Worm (Caenorhabditis elegans) whole organism, early embryonic: ENCODE measurements around the gene Y57A10B.6.

Experiments
- ama-1 ChIP-seq: fragments of 150-350 bp; optimal IDR thresholded peaks from 2 replicates; lab custom pipeline; 2014
- hmg-4 ChIP-seq: fragments of 200-800 bp; sonication (Bioruptor generic); optimal IDR thresholded peaks from 2 replicates; lab custom pipeline; 2018; ENCODE audit warnings: mild to moderate bottlenecking, missing genetic modification characterization, missing compliant biosample characterization
- sea-1 ChIP-seq: fragments of 200-800 bp; sonication (Bioruptor generic); conservative IDR thresholded peaks from 2 replicates; pipeline ENCODE4 v1.3.6; 2022; ENCODE audit warnings: missing genetic modification characterization, missing compliant biosample characterization
- tbx-11 ChIP-seq: fragments of 200-800 bp; sonication (Bioruptor generic); IDR thresholded peaks from 2 replicates; pipeline ENCODE4 v1.3.6; 2022; ENCODE audit warnings: missing genetic modification characterization, missing compliant biosample characterization
- tbx-37 ChIP-seq: fragments of 200-800 bp; sonication (Bioruptor generic); conservative IDR thresholded peaks from 2 replicates; pipeline ENCODE4 v1.3.6; 2022; ENCODE audit warnings: missing genetic modification reagents, missing genetic modification characterization, missing compliant biosample characterization
- tra-4 ChIP-seq: sonication (generic microtip); optimal IDR thresholded peaks from 2 replicates; lab custom pipeline; 2017; ENCODE audit warnings: missing genetic modification characterization, missing compliant biosample characterization

DNA sequence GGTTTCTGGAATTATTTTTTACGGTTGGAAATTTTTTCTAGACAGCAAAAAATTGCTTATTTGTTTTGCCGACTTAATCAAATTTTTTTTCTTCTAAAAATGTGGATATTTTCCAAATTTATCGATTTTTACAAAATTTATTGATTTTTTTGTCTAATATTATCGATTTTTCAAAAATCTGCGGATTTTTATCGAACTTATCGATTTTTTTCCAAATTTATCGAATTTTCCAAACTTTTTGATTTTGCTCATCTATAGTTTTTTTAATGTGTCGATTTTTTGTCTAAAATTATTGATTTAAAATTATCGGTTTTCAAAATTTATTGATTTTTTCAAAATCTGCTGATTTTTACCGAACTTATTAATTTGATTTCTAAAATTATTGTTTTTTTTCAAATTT is 4.3 kb downstream of the Y57A10B.6 start:
- TF ChIP-seq sea-1 (GFP tag; lab: Robert Waterston, UW) (no peak), tbx-11 (no peak), hmg-4 (no peak), tra-4 (tag; lab: Kevin White, UChicago) (no peak), tbx-37 (GFP tag; lab: Robert Waterston, UW) (no peak), ama-1 (lab: Kevin White, UChicago) (no peak)
